Worm (Caenorhabditis elegans) whole organism, midembryonic: ENCODE results near the gene gst-7.
"Not testable (repeated sequence)": the region's sequence is repeated elsewhere in the genome, so short reads cannot be mapped to it uniquely, and the experiment has no call there.

ENCODE experiments used
- ref-1 ChIP-seq: fragments of 200-800 bp; sonication (Bioruptor generic); conservative IDR thresholded peaks from 2 replicates; pipeline ENCODE4 v1.3.6; 2022; ENCODE audit warnings: missing genetic modification reagents, missing genetic modification characterization, missing compliant biosample characterization
- tab-1 ChIP-seq: fragments of 200-800 bp; sonication (Bioruptor generic); IDR thresholded peaks from 2 replicates; pipeline ENCODE4 v1.3.6; 2022; ENCODE audit warnings: missing genetic modification characterization, missing compliant biosample characterization
- ztf-23 ChIP-seq: fragments of 200-800 bp; sonication (Bioruptor generic); IDR thresholded peaks from 2 replicates; pipeline ENCODE4 v1.3.6; 2022; ENCODE audit warnings: missing genetic modification reagents, missing genetic modification characterization, missing compliant biosample characterization
- ztf-29 ChIP-seq: fragments of 200-800 bp; sonication (Bioruptor generic); IDR thresholded peaks from 2 replicates; pipeline ENCODE4 v1.3.6; 2022; ENCODE audit warnings: missing genetic modification reagents, missing genetic modification characterization, missing compliant biosample characterization

Gene gst-7

DNA sequence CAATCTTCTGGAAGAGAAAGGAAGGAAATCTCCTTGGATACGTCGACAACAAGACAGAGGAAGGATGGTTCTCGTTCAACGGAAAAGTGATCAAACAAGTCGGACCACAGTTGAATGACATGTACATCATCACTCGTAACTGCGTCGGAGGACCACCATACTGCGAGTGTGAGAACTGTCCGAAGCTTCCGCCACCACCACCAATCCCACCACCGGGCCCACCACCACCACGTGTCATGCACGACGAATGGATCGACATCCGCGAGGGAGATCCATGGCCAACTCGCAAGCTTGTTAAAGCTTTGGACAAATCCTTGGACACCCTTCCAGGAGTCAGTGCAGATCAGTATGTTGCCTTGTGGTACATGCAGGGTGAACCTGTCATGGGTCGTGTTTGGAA is 49.4 kb downstream of the gst-7 start:
- TF ChIP-seq ztf-23 (GFP tag; lab: Robert Waterston, UW) (0 out of 2 replicates have a peak, but pooled peaks have one; percentile 25), ztf-29 (GFP tag; lab: Robert Waterston, UW) (no peak)

DNA sequence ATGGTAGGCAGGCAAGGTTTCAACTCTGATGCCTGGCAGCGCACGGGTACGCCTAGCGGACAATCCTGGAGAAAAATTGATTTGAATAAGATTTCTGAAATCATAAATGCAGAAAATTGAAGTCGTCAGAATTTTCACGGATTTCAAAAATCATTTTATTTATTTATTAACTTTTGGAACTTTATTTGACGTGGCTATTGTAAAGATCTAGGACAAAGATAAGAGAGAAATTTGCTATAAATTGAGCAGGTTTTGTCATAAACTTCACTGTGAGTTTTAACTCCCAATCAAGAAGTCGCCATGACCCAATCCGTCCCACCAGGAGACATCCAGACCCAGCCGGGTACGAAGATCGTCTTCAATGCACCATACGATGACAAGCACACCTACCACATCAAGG is 50.9 kb downstream of the gst-7 start, which contains the start of gene msp-152:
TSS of gene msp-152 (plus strand) at position 301 of the 400 bp plus-strand sequence.
- not testable (repeated sequence) for TF ChIP-seq ztf-29, ref-1, tab-1 (GFP tag; lab: Robert Waterston, UW)
